Worm (Caenorhabditis elegans) whole organism, L2 larva: ENCODE data around the gene T03F6.10.

Source experiments
- R02D3.7 ChIP-seq: fragments of 150-350 bp; optimal IDR thresholded peaks from 2 replicates; lab custom pipeline; 2014; ENCODE audit warnings: missing biosample characterization, missing genetic modification characterization
- aly-2 ChIP-seq: fragments of 150-350 bp; optimal IDR thresholded peaks from 2 replicates; lab custom pipeline; 2014; ENCODE audit warnings: missing biosample characterization, missing genetic modification characterization
- ama-1 ChIP-seq: fragments of 150-350 bp; optimal IDR thresholded peaks from 2 replicates; lab custom pipeline; 2018; ENCODE audit warnings: inconsistent platforms
- blmp-1 ChIP-seq: sonication (generic microtip); optimal IDR thresholded peaks from 2 replicates; lab custom pipeline; 2017; ENCODE audit warnings: missing genetic modification characterization, mild to moderate bottlenecking, missing compliant biosample characterization, antibody characterized with exemption, moderate library complexity; ENCODE audit not compliant: insufficient read depth
- ceh-16 ChIP-seq: fragments of 150-350 bp; optimal IDR thresholded peaks from 2 replicates; lab custom pipeline; 2014; ENCODE audit warnings: missing biosample characterization, missing genetic modification characterization
- dmd-4 ChIP-seq: sonication (generic microtip); optimal IDR thresholded peaks from 2 replicates; lab custom pipeline; 2017; ENCODE audit warnings: missing biosample characterization, missing genetic modification characterization
- egl-27 ChIP-seq: sonication (generic microtip); optimal IDR thresholded peaks from 3 replicates; lab custom pipeline; 2017; ENCODE audit warnings: missing biosample characterization, missing genetic modification reagents, missing genetic modification characterization
- elt-1 ChIP-seq: fragments of 150-350 bp; optimal IDR thresholded peaks from 2 replicates; lab custom pipeline; 2014; ENCODE audit warnings: missing biosample characterization, missing genetic modification characterization
- lin-11 ChIP-seq: fragments of 150-350 bp; sonication (generic microtip); optimal IDR thresholded peaks from 2 replicates; lab custom pipeline; 2014; ENCODE audit warnings: missing biosample characterization, missing genetic modification characterization, inconsistent platforms, mixed read lengths
- zag-1 ChIP-seq: fragments of 150-350 bp; optimal IDR thresholded peaks from 2 replicates; lab custom pipeline; 2014; ENCODE audit warnings: missing biosample characterization, missing genetic modification characterization
- ztf-1 ChIP-seq: fragments of 200-800 bp; sonication (Bioruptor generic); conservative IDR thresholded peaks from 2 replicates; pipeline ENCODE4 v1.3.6; 2022; ENCODE audit warnings: missing genetic modification characterization, missing compliant biosample characterization

ce11 chrIII:13395262-13395661, 17.1 kb upstream of the T03F6.10 start, which contains the start of gene F11F1.1:
- TF ChIP-seq zag-1 (tag; lab: Kevin White, UChicago) (no peak), ama-1 (lab: Kevin White, UChicago) (no peak), blmp-1 (no peak), ztf-1 (GFP tag; lab: Robert Waterston, UW) (no peak), dmd-4 (tag; lab: Kevin White, UChicago) (no peak), aly-2 (tag; lab: Kevin White, UChicago) (no peak), ceh-16 (tag; lab: Kevin White, UChicago) (no peak), elt-1 (tag; lab: Kevin White, UChicago) (no peak), egl-27 (tag; lab: Kevin White, UChicago) (no peak), R02D3.7 (tag; lab: Kevin White, UChicago) (no peak), lin-11 (no peak)
